Worm (Caenorhabditis elegans) whole organism, L4/young adult: ENCODE measurements around the gene egl-46.

Experiments used
- W03F9.2 ChIP-seq: fragments of 150-350 bp; optimal IDR thresholded peaks from 2 replicates; lab custom pipeline; 2014; ENCODE audit warnings: missing biosample characterization, missing genetic modification characterization
- dao-5 ChIP-seq: sonication (generic microtip); optimal IDR thresholded peaks from 2 replicates; lab custom pipeline; 2016; ENCODE audit warnings: missing genotype, missing genetic modification characterization, moderate library complexity, missing compliant biosample characterization
- him-1 ChIP-seq: sonication (generic microtip); optimal IDR thresholded peaks from 2 replicates; lab custom pipeline; 2016; ENCODE audit warnings: missing genotype, missing genetic modification reagents, missing genetic modification characterization, missing compliant biosample characterization

The egl-46 gene

DNA sequence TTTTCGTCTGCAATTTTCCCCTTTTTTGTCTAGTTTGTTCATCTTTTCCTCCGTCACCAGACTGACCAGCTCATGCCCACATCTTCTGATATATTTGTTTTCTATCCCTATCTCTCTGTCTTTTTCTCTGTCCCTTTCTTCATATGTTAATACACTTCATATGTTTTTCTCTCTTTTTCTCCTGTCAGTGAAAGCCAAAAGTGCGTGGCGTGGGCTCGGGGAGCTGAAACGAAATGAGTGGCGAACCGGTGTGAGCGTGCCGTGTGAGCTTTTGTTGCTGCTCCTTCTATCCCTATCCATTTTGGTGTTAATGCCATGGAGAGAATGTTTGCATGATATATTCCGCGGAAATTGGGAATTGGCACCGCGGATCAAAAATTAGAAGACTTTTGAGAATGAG lies 49.5 kb downstream of the egl-46 start:
- TF ChIP-seq him-1 (no peak), W03F9.2 (tag; lab: Kevin White, UChicago) (no peak), dao-5 (tag; lab: Kevin White, UChicago) (no peak)

- no peak for TF ChIP-seq him-1
- TF ChIP-seq dao-5 (tag; lab: Kevin White, UChicago): no peak
- no peak for TF ChIP-seq W03F9.2 (tag; lab: Kevin White, UChicago)
These were observed 50.6 kb downstream of the egl-46 start for ce11 chrV:6630769-6631168.
